Worm (Caenorhabditis elegans): ENCODE measurements around the gene T25D1.2.

DNA sequence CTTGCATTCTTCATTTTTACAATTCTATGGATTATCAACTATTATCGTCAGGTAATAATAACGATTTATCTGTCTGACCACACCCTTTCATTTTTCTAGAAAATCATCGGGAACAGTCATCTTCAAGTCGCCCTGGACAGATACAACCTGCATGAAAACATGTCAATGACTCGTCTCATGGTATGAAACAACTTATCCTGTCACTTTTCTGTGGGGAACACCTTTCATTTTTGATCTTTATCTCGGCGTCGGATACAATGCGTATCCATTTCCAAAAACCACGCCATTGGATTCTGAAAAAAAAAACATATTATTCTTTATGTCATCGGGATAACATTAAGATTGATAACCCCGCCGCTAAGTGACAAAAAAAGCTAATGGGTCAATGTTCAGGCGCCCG, 45.5 kb downstream of the T25D1.2 start:
- TF ChIP-seq snpc-4 (tag; optimal IDR thresholded peaks at IDR 0.05) = no peak
- TF ChIP-seq mdl-1 (tag; optimal IDR thresholded peaks at IDR 0.05) = peak in 1 of 2 experiments; percentile 38
- TF ChIP-seq lin-15B (tag; optimal IDR thresholded peaks at IDR 0.05) = no peak
- TF ChIP-seq madf-9 (GFP tag; conservative IDR thresholded peaks at IDR 0.05) = no peak
